Worm (Caenorhabditis elegans): ENCODE results near the gene F17E9.4.

The F17E9.4 gene

DNA sequence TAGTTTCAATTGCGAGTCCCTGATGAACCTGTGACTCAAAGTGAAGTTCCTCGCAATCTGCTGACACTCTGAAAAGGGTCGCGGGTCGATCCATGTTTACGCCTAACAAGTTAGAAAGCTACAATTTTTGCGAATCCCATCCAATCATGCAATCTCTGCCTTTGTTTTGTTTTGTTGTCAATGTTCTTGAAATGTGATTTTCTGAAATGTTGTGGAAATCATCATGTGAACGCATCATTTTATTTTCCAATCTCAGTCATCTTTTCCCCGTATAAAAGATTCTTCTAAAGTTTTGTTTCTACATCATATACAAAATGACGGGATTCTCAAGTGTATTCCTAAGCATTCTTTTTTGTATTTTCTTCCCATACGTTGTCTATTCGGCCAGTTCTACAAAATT is at the start of gene F17E9.4:
Gene F17E9.4, plus strand, starts transcription at position 301 of the 400 bp plus-strand sequence.
- TF ChIP-seq unc-62 (GFP tag; optimal IDR thresholded peaks at IDR 0.05): no peak

DNA sequence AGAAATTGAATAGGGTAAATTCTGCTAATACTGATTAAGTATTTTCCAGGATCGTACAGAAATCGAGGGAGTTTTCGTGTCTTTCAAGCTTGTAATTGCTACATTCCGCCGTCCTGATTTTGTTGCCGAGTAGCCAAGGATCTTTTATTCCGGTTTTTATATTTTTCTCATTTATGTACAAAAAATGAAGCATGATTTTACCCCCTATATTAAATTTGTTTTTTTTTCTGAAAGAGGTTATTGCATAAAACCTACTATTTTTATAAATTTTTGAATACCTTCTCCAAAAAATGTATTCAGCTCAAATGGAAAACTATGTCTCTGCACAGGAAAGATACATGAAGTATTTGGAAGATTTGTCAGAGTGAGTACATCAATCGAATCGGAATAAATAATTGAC is 48.5 kb upstream of the F17E9.4 start, which contains the start of gene F35H10.6:
Gene F35H10.6, plus strand, starts transcription at position 301 of the 400 bp plus-strand sequence.
- TF ChIP-seq unc-62 (GFP tag; optimal IDR thresholded peaks at IDR 0.05): no peak

DNA sequence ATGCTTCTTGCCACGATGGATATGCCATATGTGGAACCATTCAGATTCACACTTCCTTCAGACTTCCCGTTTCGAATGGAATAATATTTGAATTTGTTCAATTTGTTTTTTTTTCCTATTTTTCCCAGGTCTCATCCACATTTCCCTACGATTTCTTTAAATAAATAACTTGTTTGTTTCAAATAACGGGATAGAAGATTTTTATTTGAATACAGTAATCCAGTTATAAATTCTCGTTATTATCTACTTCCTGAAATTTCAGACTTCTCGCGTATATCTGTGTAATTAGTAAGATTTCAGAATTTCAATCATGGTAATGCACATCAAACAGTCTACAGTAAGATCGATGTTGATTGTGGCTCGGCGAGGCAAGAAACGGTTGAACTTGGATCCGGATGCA is 47.7 kb upstream of the F17E9.4 start, which contains the start of gene F35H10.5:
Gene F35H10.5, plus strand, starts transcription at position 301 of the 400 bp plus-strand sequence.
- no peak for TF ChIP-seq unc-62 (GFP tag; optimal IDR thresholded peaks at IDR 0.05)

DNA sequence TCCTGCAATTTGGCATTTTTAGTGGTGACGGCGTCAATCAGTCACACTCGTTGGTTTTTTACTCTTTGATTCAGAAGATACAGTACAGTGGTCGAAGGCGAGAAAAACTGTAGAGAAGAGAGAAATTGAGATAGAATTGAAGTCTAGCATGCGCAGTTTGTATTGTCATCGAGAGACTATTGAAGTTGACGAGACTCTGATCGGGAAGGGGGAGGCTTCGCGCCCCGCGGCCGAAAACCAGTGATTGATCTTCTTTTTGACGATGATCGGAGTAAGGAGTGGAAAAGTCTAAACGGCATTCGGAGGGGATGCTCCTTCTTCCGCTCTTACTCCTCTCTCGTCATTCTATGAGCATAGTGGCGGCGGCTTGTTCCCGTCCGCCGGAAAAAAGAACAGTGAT is 46.2 kb upstream of the F17E9.4 start:
- no peak for TF ChIP-seq unc-62 (GFP tag; optimal IDR thresholded peaks at IDR 0.05)

DNA sequence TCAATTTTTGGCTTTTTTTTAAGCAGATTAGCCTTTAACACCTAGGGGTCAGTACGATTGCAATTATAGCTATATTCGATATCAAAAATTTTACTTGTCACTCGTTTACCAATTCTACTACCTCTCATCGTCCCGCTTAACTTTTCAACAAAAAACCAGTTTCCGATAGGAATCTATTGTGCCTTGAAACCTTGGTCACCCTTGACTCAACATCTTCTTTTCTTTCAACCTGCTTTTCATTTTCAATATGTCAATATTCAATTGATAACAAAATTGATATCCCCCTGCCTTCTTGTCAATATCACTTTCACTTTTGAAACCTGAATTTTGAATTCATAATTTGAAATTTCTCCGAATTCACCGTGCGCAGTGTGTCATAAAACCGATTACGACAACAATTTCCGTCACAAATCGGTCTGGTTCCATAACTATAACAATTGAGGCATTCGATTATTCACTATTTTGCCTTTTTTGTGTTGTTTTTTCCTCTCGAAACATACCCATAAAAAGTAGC is 45.5 kb upstream of the F17E9.4 start:
- TF ChIP-seq unc-62 (GFP tag; optimal IDR thresholded peaks at IDR 0.05): no peak

DNA sequence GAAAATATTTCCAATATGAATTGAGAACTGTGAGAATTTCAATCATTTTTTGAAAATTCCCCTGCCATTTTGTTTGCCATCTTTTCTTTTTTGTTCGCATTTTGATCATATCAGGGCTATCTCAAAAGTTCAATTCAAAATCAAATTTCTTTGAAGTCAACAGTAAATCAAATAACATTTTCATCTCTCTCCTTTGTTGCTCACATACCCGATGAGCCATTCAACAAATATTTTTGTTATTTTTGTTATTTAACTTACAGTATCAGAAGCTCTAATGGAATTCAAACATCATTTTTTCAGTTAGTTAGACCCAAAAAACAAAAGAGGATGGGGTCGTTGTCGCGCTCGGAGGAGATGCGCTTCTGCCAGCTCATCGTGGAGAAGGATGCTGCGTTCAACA is 44.5 kb upstream of the F17E9.4 start, which contains the start of gene vha-5:
Gene vha-5, plus strand, starts transcription at position 301 of the 400 bp plus-strand sequence.
- TF ChIP-seq unc-62 (GFP tag; optimal IDR thresholded peaks at IDR 0.05): no peak

DNA sequence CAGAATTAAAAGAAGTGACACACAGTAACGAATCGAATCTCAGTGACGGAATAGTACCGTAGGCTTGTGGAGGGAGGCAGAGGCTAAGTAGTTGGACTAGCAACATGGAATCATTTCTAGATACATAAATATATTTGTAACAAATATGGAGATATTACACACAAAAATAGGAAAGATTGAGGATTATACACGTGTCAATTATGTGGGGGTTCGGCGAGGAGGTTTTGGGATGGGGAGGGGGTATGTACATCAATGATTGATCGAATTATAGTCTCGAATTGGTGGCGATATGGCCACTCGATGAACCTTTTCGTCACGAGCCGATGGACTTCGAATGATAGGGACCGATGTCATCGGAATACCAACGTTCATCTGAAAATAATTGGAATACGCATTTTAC is 40.8 kb upstream of the F17E9.4 start:
- TF ChIP-seq unc-62 (GFP tag; optimal IDR thresholded peaks at IDR 0.05): no peak

DNA sequence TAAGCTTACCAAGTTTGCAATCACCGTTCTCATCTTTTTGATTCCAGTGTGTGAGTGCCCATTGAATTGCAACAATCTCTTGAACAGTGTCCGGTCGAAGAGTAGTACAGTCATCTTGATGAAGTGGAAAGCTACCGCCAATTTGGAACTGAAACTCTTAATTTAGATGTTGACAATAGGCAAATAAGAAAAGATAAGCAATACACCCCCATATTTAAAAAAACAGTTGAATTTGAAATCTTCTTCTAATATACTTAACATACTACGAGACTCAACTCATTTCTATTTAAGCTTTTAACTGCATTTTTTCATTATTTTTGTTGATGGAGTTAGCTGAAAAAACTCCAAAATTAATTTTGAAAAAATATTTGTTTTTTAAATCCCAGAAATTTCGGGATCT is 36.1 kb upstream of the F17E9.4 start:
- TF ChIP-seq unc-62 (GFP tag; optimal IDR thresholded peaks at IDR 0.05): no peak

DNA sequence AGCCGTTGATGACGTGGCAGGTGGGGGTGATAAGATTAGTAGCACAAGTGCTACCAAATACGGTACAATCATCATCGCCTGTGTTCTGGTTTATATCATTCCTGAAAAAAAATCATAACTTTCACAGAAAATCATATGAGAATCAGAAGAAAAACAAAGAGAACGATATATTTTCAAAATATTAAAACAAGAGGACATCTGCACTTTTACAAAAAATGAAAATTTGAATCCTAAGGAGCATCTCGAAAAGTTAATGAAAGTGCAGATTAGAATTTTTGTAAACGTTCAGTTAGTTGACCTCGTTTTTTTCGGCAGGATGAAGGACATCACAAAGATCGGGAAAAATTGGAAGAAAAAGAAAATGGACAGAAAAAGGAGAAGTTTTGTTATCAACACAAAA is 35.3 kb upstream of the F17E9.4 start, which contains the start of gene F35H10.10:
Gene F35H10.10, minus strand, starts transcription at position 101 of the 400 bp plus-strand sequence.
- TF ChIP-seq unc-62 (GFP tag; optimal IDR thresholded peaks at IDR 0.05): no peak

DNA sequence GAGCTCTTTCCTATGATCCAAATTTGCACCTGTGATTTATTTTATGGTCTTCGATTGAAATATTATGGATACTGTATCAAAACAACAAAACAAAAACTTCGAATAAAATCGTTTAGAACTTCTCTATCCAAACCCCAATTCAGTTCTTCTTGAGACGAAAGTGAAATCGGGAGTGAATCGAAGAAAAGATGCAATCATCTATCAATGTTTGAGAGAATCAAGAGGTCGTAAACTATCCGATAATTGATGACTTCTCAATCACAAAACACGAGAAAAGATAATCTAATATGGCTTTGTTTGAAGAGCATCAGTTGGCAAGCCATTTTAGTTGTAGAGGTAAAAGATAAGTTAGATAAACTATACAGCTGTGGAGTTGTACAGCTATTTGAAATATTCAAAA is 30.4 kb upstream of the F17E9.4 start:
- TF ChIP-seq unc-62 (GFP tag; optimal IDR thresholded peaks at IDR 0.05): no peak

DNA sequence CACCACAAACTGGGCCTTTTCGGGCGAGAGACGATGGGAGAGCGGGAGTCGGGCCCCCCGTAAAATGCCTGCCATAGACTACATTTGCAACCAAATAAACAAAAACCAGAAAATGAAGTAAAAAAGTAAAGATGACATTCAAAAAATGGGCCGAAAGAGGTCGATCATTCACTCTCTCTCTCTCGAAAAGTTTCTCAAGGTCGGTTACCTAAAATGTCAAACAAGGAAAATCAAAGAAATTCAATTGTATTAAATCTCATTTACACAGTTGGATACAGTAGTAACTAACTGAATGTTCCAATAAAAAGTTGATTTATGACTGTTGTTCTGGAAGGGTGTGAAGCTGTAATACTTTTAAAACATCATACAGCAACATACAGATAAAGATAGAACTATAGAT is 29.4 kb upstream of the F17E9.4 start:
- TF ChIP-seq unc-62 (GFP tag; optimal IDR thresholded peaks at IDR 0.05): no peak

DNA sequence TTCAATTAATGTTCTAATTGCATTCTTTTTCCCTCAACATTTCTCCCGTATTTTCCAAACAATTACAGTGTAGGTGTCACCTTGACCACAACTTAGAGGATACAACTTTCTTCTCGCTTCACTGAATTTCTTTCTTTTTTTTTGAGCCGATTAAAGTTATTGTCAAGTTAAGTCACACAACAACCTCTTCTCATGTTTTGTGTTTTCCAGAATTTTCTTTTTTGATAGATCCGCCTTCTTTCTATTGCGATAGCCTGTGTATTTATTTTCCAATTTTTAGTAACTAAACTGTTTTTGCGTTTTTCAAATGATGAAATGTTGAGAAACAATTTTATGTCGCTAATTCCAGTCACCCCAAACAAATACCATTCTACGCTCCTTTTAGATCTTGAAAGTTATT is 22.5 kb upstream of the F17E9.4 start, which contains the start of gene F35H10.3:
Gene F35H10.3, plus strand, starts transcription at position 301 of the 400 bp plus-strand sequence.
- no peak for TF ChIP-seq unc-62 (GFP tag; optimal IDR thresholded peaks at IDR 0.05)

DNA sequence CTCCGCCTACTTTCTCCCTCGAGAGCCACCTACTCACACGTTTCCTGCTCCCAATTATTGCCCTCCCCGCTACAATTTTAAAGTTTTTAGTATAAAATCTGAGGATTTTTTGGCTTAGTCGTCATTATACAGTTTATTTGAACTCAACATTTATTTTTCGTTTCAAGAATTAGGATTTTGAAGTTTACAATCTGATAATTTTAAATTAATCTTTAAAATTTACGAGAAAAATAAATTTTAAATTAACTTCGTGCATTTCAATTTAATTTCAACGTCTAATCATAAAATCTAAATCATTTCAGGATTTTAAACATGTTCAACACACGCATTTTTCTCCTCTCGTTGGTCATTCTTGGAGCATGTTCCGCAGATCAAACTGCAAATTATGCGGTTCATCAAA is 19.3 kb upstream of the F17E9.4 start, which contains the start of gene F35H10.2:
Gene F35H10.2, plus strand, starts transcription at position 301 of the 400 bp plus-strand sequence.
- TF ChIP-seq unc-62 (GFP tag; optimal IDR thresholded peaks at IDR 0.05): no peak

DNA sequence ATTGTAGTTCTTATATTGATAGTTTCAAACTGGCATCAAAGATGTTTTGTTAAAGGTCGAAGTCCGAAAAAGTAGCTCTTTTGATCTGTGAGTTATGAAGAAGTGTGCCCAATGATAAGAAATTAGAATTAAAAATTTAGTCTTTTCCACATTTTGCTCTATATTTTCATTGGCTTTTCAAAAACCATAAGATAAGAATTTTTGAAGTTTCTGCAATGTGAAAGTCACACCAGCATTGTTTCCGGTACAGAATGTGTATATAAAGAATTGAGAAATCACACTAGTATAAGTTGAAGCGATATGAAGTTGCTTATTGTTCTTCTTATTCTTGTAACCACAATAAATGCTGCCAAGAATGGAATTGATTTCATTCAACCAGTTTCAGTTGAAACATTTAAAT is 15.6 kb upstream of the F17E9.4 start, which contains the start of gene lys-10:
Gene lys-10, plus strand, starts transcription at position 301 of the 400 bp plus-strand sequence.
- TF ChIP-seq unc-62 (GFP tag; optimal IDR thresholded peaks at IDR 0.05): no peak

DNA sequence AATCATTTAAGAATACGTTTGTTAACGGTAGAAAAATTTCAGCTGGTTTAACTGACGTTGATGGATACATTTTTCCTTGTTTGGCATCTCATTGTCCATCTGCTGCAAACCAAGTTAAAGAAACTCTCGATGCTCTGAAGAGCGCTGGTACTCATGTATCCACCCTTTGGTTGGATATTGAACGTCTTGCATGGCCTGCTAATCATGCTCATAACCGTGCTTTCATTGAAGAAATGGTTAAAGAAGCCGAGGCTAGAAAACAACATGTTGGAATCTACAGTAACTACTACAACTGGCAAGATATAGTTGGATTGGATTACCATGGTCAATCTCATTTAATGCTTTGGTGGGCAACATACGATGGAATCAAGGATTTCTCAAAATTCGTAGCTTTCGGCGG is 15.1 kb upstream of the F17E9.4 start:
- no peak for TF ChIP-seq unc-62 (GFP tag; optimal IDR thresholded peaks at IDR 0.05)

DNA sequence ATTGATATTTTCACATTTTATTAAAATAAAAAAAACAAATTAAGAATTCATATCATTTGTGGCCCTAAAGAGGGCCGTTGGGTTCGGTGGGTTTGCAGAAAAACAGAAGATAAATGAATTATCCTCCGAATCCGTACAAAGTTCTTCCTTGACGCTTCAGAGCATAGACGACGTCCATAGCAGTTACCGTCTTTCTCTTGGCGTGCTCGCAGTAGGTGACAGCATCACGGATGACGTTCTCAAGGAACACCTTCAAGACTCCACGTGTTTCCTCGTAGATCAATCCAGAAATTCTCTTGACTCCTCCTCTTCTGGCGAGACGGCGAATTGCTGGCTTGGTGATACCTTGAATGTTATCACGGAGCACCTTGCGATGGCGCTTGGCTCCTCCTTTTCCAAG is 14.6 kb upstream of the F17E9.4 start:
- no peak for TF ChIP-seq unc-62 (GFP tag; optimal IDR thresholded peaks at IDR 0.05)

DNA sequence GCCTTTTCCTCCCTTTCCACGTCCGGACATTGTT is 14.4 kb upstream of the F17E9.4 start, which contains the start of gene his-31:
Gene his-31, minus strand, starts transcription at position 30 of the 34 bp plus-strand sequence.
- TF ChIP-seq unc-62 (GFP tag; optimal IDR thresholded peaks at IDR 0.05): no peak

All from whole organism, dauer.